Worm (Caenorhabditis elegans) whole organism, L1 larva: ENCODE data around the gene ptd-2.

Source experiments
- F16B12.6 ChIP-seq: fragments of 150-350 bp; optimal IDR thresholded peaks from 2 replicates; lab custom pipeline; 2014; ENCODE audit warnings: missing biosample characterization, missing genetic modification characterization
- aha-1 ChIP-seq: fragments of 150-350 bp; optimal IDR thresholded peaks from 2 replicates; lab custom pipeline; 2014; ENCODE audit warnings: missing biosample characterization, missing genetic modification characterization
- aly-2 ChIP-seq: fragments of 150-350 bp; optimal IDR thresholded peaks from 2 replicates; lab custom pipeline; 2014; ENCODE audit warnings: missing biosample characterization, missing genetic modification characterization
- ama-1 ChIP-seq: fragments of 150-350 bp; optimal IDR thresholded peaks from 2 replicates; lab custom pipeline; 2014
- blmp-1 ChIP-seq: fragments of 150-350 bp; optimal IDR thresholded peaks from 2 replicates; lab custom pipeline; 2014; ENCODE audit warnings: missing biosample characterization, missing genetic modification characterization
- ceh-63 ChIP-seq: fragments of 200-800 bp; sonication (Bioruptor generic); optimal IDR thresholded peaks from 2 replicates; lab custom pipeline; 2018; ENCODE audit warnings: mild to moderate bottlenecking, missing genetic modification characterization, missing compliant biosample characterization
- ceh-82 ChIP-seq, 3 experiments: fragments of 150-350 bp in 1 of 3; sonication (generic microtip) in 2 of 3; optimal IDR thresholded peaks; 2 replicates each; lab custom pipeline; 2014 to 2017; ENCODE audit warnings: missing biosample characterization in 3 of 3, missing genetic modification characterization in 3 of 3
- ceh-88 ChIP-seq: fragments of 200-800 bp; sonication (Bioruptor generic); IDR thresholded peaks from 2 replicates; pipeline ENCODE4 v1.3.6; 2022; ENCODE audit warnings: missing genetic modification characterization, missing compliant biosample characterization
- ceh-90 ChIP-seq: sonication (generic microtip); optimal IDR thresholded peaks from 2 replicates; lab custom pipeline; 2016; ENCODE audit warnings: missing genetic modification characterization, missing compliant biosample characterization
- dpl-1 ChIP-seq, 3 experiments: fragments of 150-350 bp in 2 of 3; sonication (generic microtip) in 1 of 3; optimal IDR thresholded peaks; 2 replicates each; lab custom pipeline; 2014 to 2017; ENCODE audit warnings: missing biosample characterization in 3 of 3, missing genetic modification characterization in 3 of 3, missing genetic modification reagents in 3 of 3
- efl-1 ChIP-seq, 4 experiments: fragments of 150-350 bp; optimal IDR thresholded peaks in 3 of 4; peaks in 1 of 4; 1 replicate in 1 of 4; 2 replicates in 3 of 4; lab custom pipeline; 2014; ENCODE audit warnings: missing biosample characterization in 2 of 4, missing genetic modification characterization in 2 of 4, missing genetic modification reagents in 2 of 4
- egl-27 ChIP-seq, 2 experiments: fragments of 150-350 bp in 1 of 2; sonication (generic microtip); optimal IDR thresholded peaks; 3 replicates each; lab custom pipeline; 2017 to 2018; ENCODE audit warnings: missing biosample characterization in 2 of 2, missing genetic modification characterization in 2 of 2, missing genetic modification reagents in 2 of 2
- ets-5 ChIP-seq: fragments of 200-800 bp; sonication (Bioruptor generic); IDR thresholded peaks from 2 replicates; pipeline ENCODE4 v1.3.6; 2022; ENCODE audit warnings: missing genetic modification characterization, missing compliant biosample characterization
- fos-1 ChIP-seq: fragments of 150-350 bp; optimal IDR thresholded peaks from 2 replicates; lab custom pipeline; 2014; ENCODE audit warnings: missing biosample characterization, missing genetic modification characterization
- grh-1 ChIP-seq: fragments of 200-800 bp; sonication (Bioruptor generic); IDR thresholded peaks from 2 replicates; pipeline ENCODE4 v1.3.6; 2022; ENCODE audit warnings: missing genetic modification reagents, missing genetic modification characterization, missing compliant biosample characterization
- hlh-17 ChIP-seq: fragments of 200-800 bp; sonication (Bioruptor generic); optimal IDR thresholded peaks from 2 replicates; lab custom pipeline; 2018; ENCODE audit warnings: missing genetic modification characterization, mild to moderate bottlenecking, missing compliant biosample characterization, moderate library complexity, borderline replicate concordance
- hlh-4 ChIP-seq: sonication (generic microtip); optimal IDR thresholded peaks from 2 replicates; lab custom pipeline; 2016; ENCODE audit warnings: mild to moderate bottlenecking, missing genetic modification characterization, missing compliant biosample characterization
- lin-14 ChIP-seq: fragments of 200-800 bp; sonication (Bioruptor generic); optimal IDR thresholded peaks from 2 replicates; lab custom pipeline; 2018; ENCODE audit warnings: mild to moderate bottlenecking, missing genetic modification characterization, moderate library complexity, missing compliant biosample characterization
- lin-15B ChIP-seq: fragments of 150-350 bp; sonication (generic microtip); optimal IDR thresholded peaks from 3 replicates; lab custom pipeline; 2014; ENCODE audit warnings: missing biosample characterization, missing genetic modification characterization
- lin-35 ChIP-seq, 2 experiments: fragments of 150-350 bp; optimal IDR thresholded peaks; 2 replicates each; lab custom pipeline; 2014; ENCODE audit warnings: missing biosample characterization in 2 of 2, missing genetic modification characterization in 2 of 2, missing genetic modification reagents in 2 of 2
- lin-39 ChIP-seq: fragments of 150-350 bp; optimal IDR thresholded peaks from 2 replicates; lab custom pipeline; 2014; ENCODE audit warnings: missing biosample characterization, missing genetic modification reagents, missing genetic modification characterization
- lsy-2 ChIP-seq, 2 experiments: fragments of 150-350 bp; optimal IDR thresholded peaks; 2 replicates each; lab custom pipeline; 2014; ENCODE audit warnings: missing biosample characterization in 2 of 2, missing genetic modification characterization in 2 of 2
- mdl-1 ChIP-seq, 2 experiments: fragments of 150-350 bp; optimal IDR thresholded peaks; 2 replicates each; lab custom pipeline; 2014 to 2017; ENCODE audit warnings: missing biosample characterization in 2 of 2, missing genetic modification characterization in 2 of 2, inconsistent platforms in 1 of 2
- mef-2 ChIP-seq: fragments of 150-350 bp; optimal IDR thresholded peaks from 2 replicates; lab custom pipeline; 2014; ENCODE audit warnings: missing biosample characterization, missing genetic modification characterization
- mep-1 ChIP-seq: fragments of 150-350 bp; optimal IDR thresholded peaks from 2 replicates; lab custom pipeline; 2014; ENCODE audit warnings: missing biosample characterization, missing genetic modification characterization
- nhr-11 ChIP-seq: fragments of 150-350 bp; optimal IDR thresholded peaks from 2 replicates; lab custom pipeline; 2014; ENCODE audit warnings: missing biosample characterization, missing genetic modification characterization
- nhr-12 ChIP-seq: sonication (generic microtip); optimal IDR thresholded peaks from 2 replicates; lab custom pipeline; 2017; ENCODE audit warnings: missing biosample characterization, missing genetic modification characterization
- nhr-237 ChIP-seq: fragments of 150-350 bp; optimal IDR thresholded peaks from 2 replicates; lab custom pipeline; 2014; ENCODE audit warnings: missing biosample characterization, missing genetic modification characterization
- nhr-85 ChIP-seq: sonication (generic microtip); peaks from one replicate; lab custom pipeline; 2016; ENCODE audit warnings: missing genetic modification characterization, inconsistent platforms, missing compliant biosample characterization
- pax-3 ChIP-seq: fragments of 200-800 bp; sonication (Bioruptor generic); optimal IDR thresholded peaks from 2 replicates; lab custom pipeline; 2018; ENCODE audit warnings: mild to moderate bottlenecking, missing genetic modification characterization, moderate library complexity, missing compliant biosample characterization
- rnt-1 ChIP-seq: sonication (generic microtip); optimal IDR thresholded peaks from 2 replicates; lab custom pipeline; 2016; ENCODE audit warnings: mild to moderate bottlenecking, missing genetic modification characterization, moderate library complexity, missing compliant biosample characterization
- skn-1 ChIP-seq: fragments of 150-350 bp; optimal IDR thresholded peaks from 2 replicates; lab custom pipeline; 2014; ENCODE audit warnings: missing biosample characterization, missing genetic modification characterization
- snu-23 ChIP-seq: sonication (generic microtip); optimal IDR thresholded peaks from 2 replicates; lab custom pipeline; 2016; ENCODE audit warnings: missing genetic modification characterization, missing compliant biosample characterization
- sox-4 ChIP-seq: sonication (generic microtip); optimal IDR thresholded peaks from 2 replicates; lab custom pipeline; 2016; ENCODE audit warnings: missing genetic modification characterization, missing compliant biosample characterization
- sptf-1 ChIP-seq: fragments of 150-350 bp; optimal IDR thresholded peaks from 2 replicates; lab custom pipeline; 2014; ENCODE audit warnings: missing biosample characterization, missing genetic modification characterization
- swsn-7 ChIP-seq: sonication (generic microtip); optimal IDR thresholded peaks from 2 replicates; lab custom pipeline; 2016; ENCODE audit warnings: missing genetic modification characterization, missing compliant biosample characterization
- tbx-2 ChIP-seq: sonication (generic microtip); optimal IDR thresholded peaks from 2 replicates; lab custom pipeline; 2016; ENCODE audit warnings: missing genetic modification characterization, missing compliant biosample characterization
- unc-30 ChIP-seq: sonication (generic microtip); optimal IDR thresholded peaks from 2 replicates; lab custom pipeline; 2017; ENCODE audit warnings: missing biosample characterization, missing genetic modification characterization
- unc-62 ChIP-seq: fragments of 150-350 bp; optimal IDR thresholded peaks from 2 replicates; lab custom pipeline; 2014; ENCODE audit warnings: missing biosample characterization, missing genetic modification reagents, missing genetic modification characterization
- unc-86 ChIP-seq: sonication (generic microtip); optimal IDR thresholded peaks from 2 replicates; lab custom pipeline; 2016; ENCODE audit warnings: missing genetic modification characterization, missing compliant biosample characterization
- unc-98 ChIP-seq: fragments of 200-800 bp; sonication (Bioruptor generic); IDR thresholded peaks from 2 replicates; pipeline ENCODE4 v1.3.6; 2022; ENCODE audit warnings: missing genetic modification characterization, missing compliant biosample characterization
- vab-15 ChIP-seq: sonication (generic microtip); optimal IDR thresholded peaks from 2 replicates; lab custom pipeline; 2017; ENCODE audit warnings: missing genotype, mild to moderate bottlenecking, missing genetic modification characterization, missing compliant biosample characterization
- xbp-1 ChIP-seq: sonication (generic microtip); optimal IDR thresholded peaks from 2 replicates; lab custom pipeline; 2016; ENCODE audit warnings: missing genetic modification characterization, missing compliant biosample characterization
- zag-1 ChIP-seq: fragments of 150-350 bp; optimal IDR thresholded peaks from 2 replicates; lab custom pipeline; 2014; ENCODE audit warnings: missing biosample characterization, missing genetic modification characterization
- zip-4 ChIP-seq: fragments of 200-800 bp; sonication (Bioruptor generic); optimal IDR thresholded peaks from 2 replicates; lab custom pipeline; 2018; ENCODE audit warnings: mild to moderate bottlenecking, missing genetic modification characterization, moderate library complexity, missing compliant biosample characterization
- ztf-11 ChIP-seq, 2 experiments: sonication (generic microtip); optimal IDR thresholded peaks; 2 replicates each; lab custom pipeline; 2016 to 2017; ENCODE audit warnings: missing genetic modification characterization in 2 of 2, missing biosample characterization in 1 of 2, missing compliant biosample characterization in 1 of 2
- ztf-4 ChIP-seq: fragments of 150-350 bp; optimal IDR thresholded peaks from 2 replicates; lab custom pipeline; 2014; ENCODE audit warnings: missing biosample characterization, missing genetic modification characterization

The ptd-2 gene

ce11 chrV:9218655-9219389 is 31.2 kb upstream of the ptd-2 start (continued):
- TF ChIP-seq F16B12.6 (tag; lab: Kevin White, UChicago) (no peak), nhr-11 (tag; lab: Kevin White, UChicago) (no peak), ztf-11 (tag; optimal IDR thresholded peaks at IDR 0.05; lab: Kevin White, UChicago) (no peak), unc-30 (tag; lab: Kevin White, UChicago) (no peak), snu-23 (GFP tag; lab: Kevin White, UChicago) (peak; percentile 8), efl-1 (optimal IDR thresholded peaks at IDR 0.05; lab: Kevin White, UChicago) (no peak), efl-1 (GFP tag; optimal IDR thresholded peaks at IDR 0.05 in 1 of 2; lab: Kevin White, UChicago) (no peak), grh-1 (no peak), ceh-90 (tag; lab: Kevin White, UChicago) (no peak), skn-1 (tag; lab: Kevin White, UChicago) (peak; percentile 22), ceh-88 (no peak), vab-15 (tag; lab: Kevin White, UChicago) (no peak), lin-15B (no peak), aly-2 (tag; lab: Kevin White, UChicago) (no peak), unc-98 (no peak), blmp-1 (tag; lab: Kevin White, UChicago) (no peak), ztf-4 (tag; lab: Kevin White, UChicago) (no peak), xbp-1 (tag; lab: Kevin White, UChicago) (no peak), ets-5 (no peak), lsy-2 (tag; optimal IDR thresholded peaks at IDR 0.05; lab: Kevin White, UChicago) (peak in 1 of 2 experiments; percentile 6), mdl-1 (tag; optimal IDR thresholded peaks at IDR 0.05; lab: Kevin White, UChicago) (no peak), sox-4 (tag; lab: Kevin White, UChicago) (no peak), pax-3 (tag; lab: Kevin White, UChicago) (no peak), nhr-12 (tag; lab: Kevin White, UChicago) (no peak), aha-1 (tag; lab: Kevin White, UChicago) (no peak), hlh-17 (GFP tag; lab: Kevin White, UChicago) (no peak), zag-1 (tag; lab: Kevin White, UChicago) (no peak), nhr-237 (tag; lab: Kevin White, UChicago) (no peak), zip-4 (GFP tag; lab: Kevin White, UChicago) (no peak), nhr-85 (tag; lab: Kevin White, UChicago) (no peak), lin-39 (tag; lab: Kevin White, UChicago) (no peak), egl-27 (tag; optimal IDR thresholded peaks at IDR 0.05; lab: Kevin White, UChicago) (no peak), unc-62 (GFP tag; lab: Kevin White, UChicago) (no peak), hlh-4 (tag; lab: Kevin White, UChicago) (no peak)

- TF ChIP-seq sptf-1 (tag; lab: Kevin White, UChicago), result no peak
- TF ChIP-seq efl-1 (optimal IDR thresholded peaks at IDR 0.05; lab: Kevin White, UChicago), result no peak
- TF ChIP-seq efl-1 (GFP tag; optimal IDR thresholded peaks at IDR 0.05 in 1 of 2; lab: Kevin White, UChicago), result peak in 1 of 2 experiments; percentile 90
- no peak for TF ChIP-seq xbp-1 (tag; lab: Kevin White, UChicago)
These were observed 30.7 kb upstream of the ptd-2 start for ce11 chrV:9219390-9219733.

DNA sequence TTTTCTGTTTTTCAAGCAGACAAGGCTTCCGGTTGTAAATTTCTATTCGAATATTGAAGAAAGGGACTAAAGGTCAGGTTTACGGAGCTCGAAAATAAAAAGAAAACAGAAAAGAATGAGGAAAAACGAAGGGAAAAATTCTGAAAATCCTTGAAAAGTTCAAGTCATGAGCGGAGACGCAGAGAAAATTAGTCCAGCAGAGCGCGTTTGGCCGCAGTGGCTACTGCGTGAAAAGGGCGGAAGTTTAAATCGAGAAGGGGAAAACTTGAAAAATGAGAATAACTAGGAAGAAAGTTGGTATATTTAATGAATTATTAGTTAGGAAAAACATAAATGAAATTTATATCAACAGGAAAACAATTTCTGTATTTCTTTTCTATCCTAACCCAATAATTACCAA is 29.6 kb upstream of the ptd-2 start:
- no peak for TF ChIP-seq egl-27 (tag; optimal IDR thresholded peaks at IDR 0.05; lab: Kevin White, UChicago)
- no peak for TF ChIP-seq ceh-63 (GFP tag; lab: Kevin White, UChicago)
- no peak for TF ChIP-seq ama-1 (lab: Kevin White, UChicago)
- peak; percentile 62 for TF ChIP-seq blmp-1 (tag; lab: Kevin White, UChicago)
- TF ChIP-seq mep-1, result peak; percentile 20
- TF ChIP-seq xbp-1 (tag; lab: Kevin White, UChicago), result peak; percentile 17
- TF ChIP-seq F16B12.6 (tag; lab: Kevin White, UChicago), result no peak
- TF ChIP-seq dpl-1 (GFP tag; optimal IDR thresholded peaks at IDR 0.05; lab: Kevin White, UChicago), result peak; percentile 76 to 89 (median 86)
- peak; percentile 56 for TF ChIP-seq lin-14 (GFP tag; lab: Kevin White, UChicago)
- peak; percentile 29 for TF ChIP-seq unc-86 (tag; lab: Kevin White, UChicago)
- no peak for TF ChIP-seq zag-1 (tag; lab: Kevin White, UChicago)
- TF ChIP-seq rnt-1 (tag; lab: Kevin White, UChicago), result peak; percentile 33
- peak; percentile 54 to 88 for TF ChIP-seq efl-1 (optimal IDR thresholded peaks at IDR 0.05; lab: Kevin White, UChicago)
- peak; percentile 90 to 99 for TF ChIP-seq efl-1 (GFP tag; optimal IDR thresholded peaks at IDR 0.05 in 1 of 2; lab: Kevin White, UChicago)
- peak in 1 of 2 experiments; percentile 23 for TF ChIP-seq mdl-1 (tag; optimal IDR thresholded peaks at IDR 0.05; lab: Kevin White, UChicago)
- no peak for TF ChIP-seq nhr-12 (tag; lab: Kevin White, UChicago)
- peak; percentile 42 for TF ChIP-seq tbx-2
- TF ChIP-seq ceh-82 (tag; optimal IDR thresholded peaks at IDR 0.05; lab: Kevin White, UChicago), result peak in 2 of 3 experiments; percentile 45 to 68
- TF ChIP-seq lin-35 (GFP tag; optimal IDR thresholded peaks at IDR 0.05; lab: Kevin White, UChicago), result peak; percentile 87 to 95
- TF ChIP-seq mef-2 (tag; lab: Kevin White, UChicago), result no peak
- TF ChIP-seq fos-1, result peak; percentile 27
- TF ChIP-seq lin-15B, result peak; percentile 59
- TF ChIP-seq snu-23 (GFP tag; lab: Kevin White, UChicago), result peak; percentile 50
- peak; percentile 33 for TF ChIP-seq swsn-7 (tag; lab: Kevin White, UChicago)
- no peak for TF ChIP-seq ztf-11 (tag; optimal IDR thresholded peaks at IDR 0.05; lab: Kevin White, UChicago)
